Worm (Caenorhabditis elegans) whole organism, late embryonic: Measurements from ENCODE around the gene K09D9.1.

Experiments
- elt-2 ChIP-seq: sonication (generic microtip); optimal IDR thresholded peaks from 2 replicates; lab custom pipeline; 2016; ENCODE audit warnings: missing genetic modification reagents, missing genetic modification characterization, missing compliant biosample characterization
- nhr-11 ChIP-seq: fragments of 150-350 bp; optimal IDR thresholded peaks from 2 replicates; lab custom pipeline; 2014; ENCODE audit warnings: missing biosample characterization, missing genetic modification characterization

- TF ChIP-seq elt-2 (tag; lab: Kevin White, UChicago) (no peak), nhr-11 (no peak)
Observed at ce11 chrV:4005219-4005618, 19.6 kb upstream of the K09D9.1 start, which contains the start of gene srh-8.
